Fruit fly (Drosophila melanogaster): ENCODE measurements around the gene Chsy.

The Chsy gene

dm6 chrX:15582853-15583252 is 10.5 kb downstream of the Chsy start, which contains the start of the genes CG9215 and CG8097 (continued):
- TF ChIP-seq CG34376 (GFP tag; optimal IDR thresholded peaks at IDR 0.05) = peak; percentile 27
- no peak for TF ChIP-seq CG7928 (GFP tag; optimal IDR thresholded peaks at IDR 0.05)
- no peak for TF ChIP-seq CG8089 (GFP tag; optimal IDR thresholded peaks at IDR 0.05)
- no peak for TF ChIP-seq fru (optimal IDR thresholded peaks at IDR 0.05)
- peak; percentile 31 for TF ChIP-seq luna (GFP tag; optimal IDR thresholded peaks at IDR 0.05)
- no peak for TF ChIP-seq hth (optimal IDR thresholded peaks at IDR 0.05)
- TF ChIP-seq NK7.1 (GFP tag; optimal IDR thresholded peaks at IDR 0.05) = no peak
- TF ChIP-seq Sox102F (GFP tag; optimal IDR thresholded peaks at IDR 0.05) = no peak
- TF ChIP-seq z (GFP tag; IDR thresholded peaks at IDR 0.05) = no peak
- no peak for TF ChIP-seq Lpt (GFP tag; optimal IDR thresholded peaks at IDR 0.05)
- TF ChIP-seq CG2202 (tag; optimal IDR thresholded peaks at IDR 0.05) = no peak
- TF ChIP-seq CG2116 (GFP tag; optimal IDR thresholded peaks at IDR 0.05) = peak; percentile 76
- peak; percentile 47 for TF ChIP-seq shn (GFP tag; optimal IDR thresholded peaks at IDR 0.05)
- no peak for TF ChIP-seq ATbp (GFP tag; optimal IDR thresholded peaks at IDR 0.05)
- TF ChIP-seq hbn (GFP tag; IDR thresholded peaks at IDR 0.05; ENCODE audit: partially characterized antibody) = peak; percentile 97
- TF ChIP-seq CG10959 (GFP tag; IDR thresholded peaks at IDR 0.05) = no peak
- no peak for TF ChIP-seq onecut (GFP tag; IDR thresholded peaks at IDR 0.05)
- TF ChIP-seq Trl (optimal IDR thresholded peaks at IDR 0.05) = no peak
- peak; percentile 6 for TF ChIP-seq Trl (GFP tag; optimal IDR thresholded peaks at IDR 0.05)
- peak; percentile 14 for TF ChIP-seq HmgD (GFP tag; optimal IDR thresholded peaks at IDR 0.05)
- no peak for TF ChIP-seq Lim3 (GFP tag; IDR thresholded peaks at IDR 0.05)
- TF ChIP-seq bigmax (GFP tag; optimal IDR thresholded peaks at IDR 0.05) = no peak
- no peak for TF ChIP-seq ken (GFP tag; IDR thresholded peaks at IDR 0.05)
- TF ChIP-seq CG6175 (GFP tag; IDR thresholded peaks at IDR 0.05) = no peak
- no peak for TF ChIP-seq CG15269 (tag; optimal IDR thresholded peaks at IDR 0.05)
- TF ChIP-seq hb (GFP tag; IDR thresholded peaks at IDR 0.05; ENCODE audit: partially characterized antibody) = peak; percentile 91
- TF ChIP-seq lbe (GFP tag; optimal IDR thresholded peaks at IDR 0.05) = peak; percentile 31
- no peak for TF ChIP-seq al (GFP tag; IDR thresholded peaks at IDR 0.05)
- TF ChIP-seq sd (tag; optimal IDR thresholded peaks at IDR 0.05) = no peak
- TF ChIP-seq CG17186 (GFP tag; optimal IDR thresholded peaks at IDR 0.05) = peak; percentile 75
- TF ChIP-seq inv (GFP tag; IDR thresholded peaks at IDR 0.05; ENCODE audit: partially characterized antibody) = peak; percentile 95
- TF ChIP-seq Fer3 (tag; optimal IDR thresholded peaks at IDR 0.05) = no peak
- peak; percentile 32 for TF ChIP-seq CG10979 (tag; optimal IDR thresholded peaks at IDR 0.05)
- no peak for TF ChIP-seq CG8359 (GFP tag; optimal IDR thresholded peaks at IDR 0.05; ENCODE audit: borderline replicate concordance)
- no peak for TF ChIP-seq CG14441 (GFP tag; IDR thresholded peaks at IDR 0.05)
- no peak for TF ChIP-seq ara (GFP tag; IDR thresholded peaks at IDR 0.05)
- TF ChIP-seq Hr39 (optimal IDR thresholded peaks at IDR 0.05) = no peak
- TF ChIP-seq Atf3 (GFP tag; optimal IDR thresholded peaks at IDR 0.05) = no peak
- TF ChIP-seq Mrtf (GFP tag; IDR thresholded peaks at IDR 0.05) = no peak
- TF ChIP-seq CG33213 (GFP tag; optimal IDR thresholded peaks at IDR 0.05) = peak; percentile 3
- TF ChIP-seq Dip3 (GFP tag; optimal IDR thresholded peaks at IDR 0.05) = peak; percentile 44
- TF ChIP-seq Abd-B (GFP tag; optimal IDR thresholded peaks at IDR 0.05) = peak; percentile 14
- TF ChIP-seq otp (GFP tag; IDR thresholded peaks at IDR 0.05) = no peak
- no peak for TF ChIP-seq psq (GFP tag; optimal IDR thresholded peaks at IDR 0.05)
- TF ChIP-seq CG10267 (tag; optimal IDR thresholded peaks at IDR 0.05) = peak; percentile 94
- TF ChIP-seq sens-2 (GFP tag; IDR thresholded peaks at IDR 0.05) = no peak
- TF ChIP-seq CG31224 (GFP tag; IDR thresholded peaks at IDR 0.05) = no peak
- TF ChIP-seq CG8478 (optimal IDR thresholded peaks at IDR 0.05) = no peak
- TF ChIP-seq Dfd (GFP tag; optimal IDR thresholded peaks at IDR 0.05) = no peak
- no peak for TF ChIP-seq CG32532 (GFP tag; IDR thresholded peaks at IDR 0.05)
- no peak for TF ChIP-seq CG5953 (GFP tag; IDR thresholded peaks at IDR 0.05)
- TF ChIP-seq en (GFP tag; optimal IDR thresholded peaks at IDR 0.05) = no peak
- no peak for TF ChIP-seq esg (GFP tag; conservative IDR thresholded peaks at IDR 0.05)
- TF ChIP-seq CG12299 (tag; optimal IDR thresholded peaks at IDR 0.05) = no peak

All from whole organism, embryonic.